Fruit fly (Drosophila melanogaster): ENCODE measurements around the gene CG13603.

dm6 chr3R:23991364-23991763, 5.0 kb upstream of the CG13603 start:
- TF ChIP-seq br (GFP tag; optimal IDR thresholded peaks at IDR 0.05) (no peak), h (GFP tag; optimal IDR thresholded peaks at IDR 0.05) (no peak), psq (GFP tag; optimal IDR thresholded peaks at IDR 0.05) (no peak), Dfd (GFP tag; optimal IDR thresholded peaks at IDR 0.05) (no peak), CrebA (GFP tag; optimal IDR thresholded peaks at IDR 0.05; ENCODE audit: borderline replicate concordance) (no peak), Hnf4 (GFP tag; optimal IDR thresholded peaks at IDR 0.05) (no peak)

Measured in whole organism, wandering third instar larva.